Worm (Caenorhabditis elegans): ENCODE results near the gene F59B2.14.
A peak's percentile ranks its signal among the peaks of the same experiment; 100 is the strongest.

F59B2.14 gene

ce11 chrIII:8983811-8984210 lies 38.6 kb downstream of the F59B2.14 start (continued):
- TF ChIP-seq mep-1 (tag; optimal IDR thresholded peaks at IDR 0.05) (peak; percentile 25), nhr-20 (tag; optimal IDR thresholded peaks at IDR 0.05) (peak; percentile 67), jun-1 (tag; optimal IDR thresholded peaks at IDR 0.05) (peak; percentile 5), nhr-90 (tag; optimal IDR thresholded peaks at IDR 0.05; ENCODE audit: poor library complexity) (no peak)

ce11 chrIII:8983135-8983534 lies 39.3 kb downstream of the F59B2.14 start:
- TF ChIP-seq sox-4 (tag; optimal IDR thresholded peaks at IDR 0.05) (no peak), unc-130 (tag; optimal IDR thresholded peaks at IDR 0.05) (no peak), elt-3 (tag; optimal IDR thresholded peaks at IDR 0.05) (peak in 3 of 6 experiments; percentile 38 to 69 (median 51)), nhr-20 (tag; optimal IDR thresholded peaks at IDR 0.05) (no peak), ces-1 (GFP tag; optimal IDR thresholded peaks at IDR 0.05) (no peak), rnt-1 (tag; optimal IDR thresholded peaks at IDR 0.05) (no peak), blmp-1 (tag; optimal IDR thresholded peaks at IDR 0.05) (peak; percentile 83), snpc-4 (tag; optimal IDR thresholded peaks at IDR 0.05) (no peak), snu-23 (GFP tag; optimal IDR thresholded peaks at IDR 0.05) (peak; percentile 33), nhr-85 (tag) (no peak), lsy-2 (tag; optimal IDR thresholded peaks at IDR 0.05) (no peak), sptf-1 (tag; optimal IDR thresholded peaks at IDR 0.05) (no peak), nhr-71 (tag; optimal IDR thresholded peaks at IDR 0.05) (peak; percentile 29), nhr-90 (tag; optimal IDR thresholded peaks at IDR 0.05; ENCODE audit: poor library complexity) (no peak), unc-86 (tag; optimal IDR thresholded peaks at IDR 0.05) (peak; percentile 52), jun-1 (tag; optimal IDR thresholded peaks at IDR 0.05) (no peak), lin-39 (tag; optimal IDR thresholded peaks at IDR 0.05) (no peak), dsc-1 (tag; optimal IDR thresholded peaks at IDR 0.05) (peak; percentile 34), pag-3 (tag; optimal IDR thresholded peaks at IDR 0.05; ENCODE audit: borderline replicate concordance, insufficient read depth) (no peak), lin-14 (GFP tag; optimal IDR thresholded peaks at IDR 0.05) (peak; percentile 59), efl-1 (optimal IDR thresholded peaks at IDR 0.05) (no peak), efl-1 (GFP tag; optimal IDR thresholded peaks at IDR 0.05 in 1 of 2) (no peak)

ce11 chrIII:8981847-8982479 lies 40.5 kb downstream of the F59B2.14 start, which contains the start of gene pde-2:
Gene pde-2, minus strand, starts transcription at chrIII:8981897.
- TF ChIP-seq C34B4.2 (tag; optimal IDR thresholded peaks at IDR 0.05) (no peak), hpl-2 (GFP tag; optimal IDR thresholded peaks at IDR 0.05) (no peak), xbp-1 (tag; optimal IDR thresholded peaks at IDR 0.05) (peak; percentile 28), elt-3 (tag; optimal IDR thresholded peaks at IDR 0.05) (no peak), fkh-8 (tag; optimal IDR thresholded peaks at IDR 0.05) (peak; percentile 18), mab-9 (GFP tag; IDR thresholded peaks at IDR 0.05) (no peak), snu-23 (GFP tag; optimal IDR thresholded peaks at IDR 0.05) (peak; percentile 60), hlh-4 (tag; optimal IDR thresholded peaks at IDR 0.05) (no peak), skn-1 (tag; optimal IDR thresholded peaks at IDR 0.05) (peak; percentile 47), nhr-76 (tag; optimal IDR thresholded peaks at IDR 0.05) (no peak), swsn-7 (tag; optimal IDR thresholded peaks at IDR 0.05) (peak; percentile 51), nhr-12 (tag; optimal IDR thresholded peaks at IDR 0.05) (no peak), sup-37 (GFP tag; optimal IDR thresholded peaks at IDR 0.05) (no peak), zip-4 (GFP tag; optimal IDR thresholded peaks at IDR 0.05) (no peak), C04F5.9 (tag; optimal IDR thresholded peaks at IDR 0.05) (no peak), unc-86 (tag; optimal IDR thresholded peaks at IDR 0.05) (peak; percentile 5), mef-2 (tag; optimal IDR thresholded peaks at IDR 0.05) (no peak), lir-3 (tag; optimal IDR thresholded peaks at IDR 0.05; ENCODE audit: poor library complexity) (peak; percentile 39), alr-1 (tag; optimal IDR thresholded peaks at IDR 0.05; ENCODE audit: borderline replicate concordance) (no peak), ets-5 (GFP tag; IDR thresholded peaks at IDR 0.05) (no peak), tlp-1 (tag; optimal IDR thresholded peaks at IDR 0.05) (no peak), lin-39 (tag; optimal IDR thresholded peaks at IDR 0.05) (no peak), nhr-85 (tag) (peak; percentile 78), tbx-2 (tag; optimal IDR thresholded peaks at IDR 0.05) (peak; percentile 54), lin-35 (GFP tag; optimal IDR thresholded peaks at IDR 0.05) (peak; percentile 8 to 45), unc-98 (GFP tag; IDR thresholded peaks at IDR 0.05) (no peak), efl-1 (optimal IDR thresholded peaks at IDR 0.05) (peak; percentile 19 to 45), efl-1 (GFP tag; optimal IDR thresholded peaks at IDR 0.05 in 1 of 2) (no peak), sox-4 (tag; optimal IDR thresholded peaks at IDR 0.05) (no peak), ceh-63 (GFP tag; optimal IDR thresholded peaks at IDR 0.05) (no peak), nhr-237 (tag; optimal IDR thresholded peaks at IDR 0.05) (no peak), elt-2 (tag; optimal IDR thresholded peaks at IDR 0.05) (no peak), zag-1 (tag; optimal IDR thresholded peaks at IDR 0.05) (no peak)
